Worm (Caenorhabditis elegans) whole organism, L4 larva: Measurements from ENCODE around the gene C34C6.10.

Experiments used
- D1046.2 ChIP-seq: fragments of 200-800 bp; sonication (Bioruptor generic); IDR thresholded peaks from 2 replicates; pipeline ENCODE4 v1.3.6; 2022; ENCODE audit warnings: missing genetic modification characterization, missing compliant biosample characterization
- T20F7.1 ChIP-seq: fragments of 200-800 bp; sonication (Bioruptor generic); optimal IDR thresholded peaks from 2 replicates; lab custom pipeline; 2018; ENCODE audit warnings: mild to moderate bottlenecking, missing genetic modification characterization, missing compliant biosample characterization
- Y48G9A.11 ChIP-seq: fragments of 200-800 bp; sonication (Bioruptor generic); IDR thresholded peaks from 2 replicates; pipeline ENCODE4 v1.3.6; 2022; ENCODE audit warnings: missing genetic modification reagents, missing genetic modification characterization, missing compliant biosample characterization
- ZK337.2 ChIP-seq: fragments of 200-800 bp; sonication (Bioruptor generic); IDR thresholded peaks from 2 replicates; pipeline ENCODE4 v1.3.6; 2022; ENCODE audit warnings: missing genetic modification reagents, missing genetic modification characterization, missing compliant biosample characterization
- aly-2 ChIP-seq: sonication (generic microtip); optimal IDR thresholded peaks from 2 replicates; lab custom pipeline; 2018; ENCODE audit warnings: missing biosample characterization, missing genetic modification characterization
- ces-1 ChIP-seq: fragments of 150-350 bp; sonication (generic microtip); optimal IDR thresholded peaks from 4 replicates; lab custom pipeline; 2014; ENCODE audit warnings: missing biosample characterization, missing genetic modification reagents, missing genetic modification characterization
- cey-2 ChIP-seq: sonication (generic microtip); optimal IDR thresholded peaks from 3 replicates; lab custom pipeline; 2017; ENCODE audit warnings: missing genetic modification characterization, mild to moderate bottlenecking, missing compliant biosample characterization, antibody characterized with exemption, borderline replicate concordance; ENCODE audit not compliant: insufficient read depth
- ctbp-1 ChIP-seq: fragments of 200-800 bp; sonication (Bioruptor generic); IDR thresholded peaks from 2 replicates; pipeline ENCODE4 v1.3.6; 2022; ENCODE audit warnings: missing genetic modification reagents, missing genetic modification characterization, missing compliant biosample characterization
- daf-16 ChIP-seq, 3 experiments: sonication (generic microtip); optimal IDR thresholded peaks; 2 replicates each; lab custom pipeline; 2016 to 2017; ENCODE audit warnings: missing genetic modification characterization in 3 of 3, missing genetic modification reagents in 3 of 3, mild to moderate bottlenecking in 2 of 3, missing compliant biosample characterization in 2 of 3, missing biosample characterization in 1 of 3, moderate library complexity in 1 of 3
- dmd-6 ChIP-seq: fragments of 200-800 bp; sonication (Bioruptor generic); IDR thresholded peaks from 2 replicates; pipeline ENCODE4 v1.3.6; 2022; ENCODE audit warnings: missing genetic modification reagents, missing genetic modification characterization, missing compliant biosample characterization
- dpl-1 ChIP-seq: fragments of 150-350 bp; optimal IDR thresholded peaks from 2 replicates; lab custom pipeline; 2014; ENCODE audit warnings: missing biosample characterization, missing genetic modification reagents, missing genetic modification characterization
- dve-1 ChIP-seq: sonication (generic microtip); optimal IDR thresholded peaks from 2 replicates; lab custom pipeline; 2017; ENCODE audit warnings: antibody characterized with exemption, mild to moderate bottlenecking, missing genetic modification characterization, missing compliant biosample characterization; ENCODE audit not compliant: insufficient read depth
- hlh-11 ChIP-seq: fragments of 200-800 bp; sonication (Bioruptor generic); optimal IDR thresholded peaks from 2 replicates; lab custom pipeline; 2018; ENCODE audit warnings: mild to moderate bottlenecking, missing genetic modification characterization, missing compliant biosample characterization
- hlh-30 ChIP-seq: sonication (generic microtip); optimal IDR thresholded peaks from 2 replicates; lab custom pipeline; 2017; ENCODE audit warnings: antibody characterized with exemption, mild to moderate bottlenecking, missing genetic modification characterization, missing compliant biosample characterization; ENCODE audit not compliant: insufficient read depth
- lim-7 ChIP-seq: fragments of 200-800 bp; sonication (Bioruptor generic); IDR thresholded peaks from 2 replicates; pipeline ENCODE4 v1.3.6; 2022; ENCODE audit warnings: missing genetic modification characterization, missing compliant biosample characterization
- lin-13 ChIP-seq: fragments of 150-350 bp; optimal IDR thresholded peaks from 2 replicates; lab custom pipeline; 2014; ENCODE audit warnings: missing biosample characterization, missing genetic modification reagents, missing genetic modification characterization
- lir-3 ChIP-seq: sonication (generic microtip); optimal IDR thresholded peaks from 2 replicates; lab custom pipeline; 2016; ENCODE audit warnings: mild to moderate bottlenecking, missing genetic modification characterization, missing compliant biosample characterization
- lsy-2 ChIP-seq, 2 experiments: fragments of 150-350 bp in 1 of 2; sonication (generic microtip) in 1 of 2; optimal IDR thresholded peaks; 2 replicates each; lab custom pipeline; 2014 to 2017; ENCODE audit warnings: missing biosample characterization in 2 of 2, missing genetic modification characterization in 2 of 2
- mdt-29 ChIP-seq: fragments of 200-800 bp; sonication (Bioruptor generic); IDR thresholded peaks from 2 replicates; pipeline ENCODE4 v1.3.6; 2022; ENCODE audit warnings: missing genetic modification reagents, missing genetic modification characterization, missing compliant biosample characterization
- mep-1 ChIP-seq: fragments of 150-350 bp; sonication (generic microtip); optimal IDR thresholded peaks from 3 replicates; lab custom pipeline; 2014; ENCODE audit warnings: missing biosample characterization, missing genetic modification characterization
- mes-2 ChIP-seq: sonication (generic microtip); optimal IDR thresholded peaks from 2 replicates; lab custom pipeline; 2016; ENCODE audit warnings: missing genotype, mild to moderate bottlenecking, missing genetic modification characterization, missing compliant biosample characterization; ENCODE audit not compliant: poor library complexity, severe bottlenecking
- mxl-2 ChIP-seq: fragments of 200-800 bp; sonication (Bioruptor generic); conservative IDR thresholded peaks from 2 replicates; pipeline ENCODE4 v1.3.6; 2022; ENCODE audit warnings: missing genetic modification reagents, missing genetic modification characterization, missing compliant biosample characterization
- nhr-11 ChIP-seq: fragments of 150-350 bp; optimal IDR thresholded peaks from 2 replicates; lab custom pipeline; 2014; ENCODE audit warnings: missing biosample characterization, missing genetic modification characterization
- nhr-28 ChIP-seq: fragments of 150-350 bp; optimal IDR thresholded peaks from 2 replicates; lab custom pipeline; 2014; ENCODE audit warnings: missing biosample characterization, missing genetic modification characterization
- pqm-1 ChIP-seq: sonication (generic microtip); optimal IDR thresholded peaks from 2 replicates; lab custom pipeline; 2017; ENCODE audit warnings: missing biosample characterization, missing genetic modification characterization
- snpc-1.2 ChIP-seq: fragments of 200-800 bp; sonication (Bioruptor generic); IDR thresholded peaks from 2 replicates; pipeline ENCODE4 v1.3.6; 2022; ENCODE audit warnings: missing genetic modification reagents, missing genetic modification characterization, missing compliant biosample characterization
- tra-1 ChIP-seq: fragments of 200-800 bp; sonication (Bioruptor generic); IDR thresholded peaks from 2 replicates; pipeline ENCODE4 v1.3.6; 2022; ENCODE audit warnings: missing genetic modification reagents, missing genetic modification characterization, missing compliant biosample characterization
- unc-62 ChIP-seq, 3 experiments: fragments of 150-350 bp in 1 of 3; sonication (generic microtip); optimal IDR thresholded peaks in 2 of 3; peaks in 1 of 3; 1 replicate in 1 of 3; 2 replicates in 2 of 3; lab custom pipeline; 2014 to 2017; ENCODE audit warnings: missing biosample characterization in 3 of 3, missing genetic modification characterization in 3 of 3, missing genetic modification reagents in 3 of 3, missing genotype in 1 of 3
- zfp-2 ChIP-seq: sonication (generic microtip); optimal IDR thresholded peaks from 2 replicates; lab custom pipeline; 2016; ENCODE audit warnings: mild to moderate bottlenecking, missing genetic modification characterization, missing compliant biosample characterization

C34C6.10 gene

ce11 chrII:8710317-8710716, 14.6 kb upstream of the C34C6.10 start, which contains the start of gene srg-15:
Gene srg-15, minus strand, starts transcription at chrII:8710417.
- TF ChIP-seq ZK337.2 (GFP tag; lab: Robert Waterston, UW) (no peak), dpl-1 (GFP tag; lab: Kevin White, UChicago) (no peak)

DNA sequence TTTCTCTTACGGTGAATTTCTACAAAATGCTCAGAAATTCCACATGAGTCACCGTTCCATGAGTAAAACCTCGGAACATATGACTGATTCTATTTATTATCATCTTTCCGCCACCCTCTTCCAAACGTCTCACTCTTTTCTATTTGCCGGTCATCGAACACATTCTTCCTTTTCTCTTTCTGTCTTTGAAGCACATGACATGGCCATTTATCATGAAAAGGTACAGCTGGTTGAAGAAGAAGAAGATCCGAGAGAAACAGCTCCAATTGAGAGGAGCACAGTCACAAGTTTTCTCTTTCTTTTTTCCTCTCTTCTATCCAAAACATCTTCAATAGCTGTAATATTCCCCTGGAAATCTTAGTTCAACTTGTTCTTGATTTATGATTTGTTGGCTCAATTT, 11.3 kb upstream of the C34C6.10 start, which contains the start of gene cup-16:
Gene cup-16, plus strand, starts transcription at position 132 of the 400 bp plus-strand sequence.
- TF ChIP-seq mes-2 (tag; lab: Kevin White, UChicago) (no peak), lim-7 (GFP tag; lab: Robert Waterston, UW) (no peak), daf-16 (GFP tag; optimal IDR thresholded peaks at IDR 0.05; lab: Kevin White, UChicago) (peak in 1 of 2 experiments; percentile 25), daf-16 (tag; optimal IDR thresholded peaks at IDR 0.05; lab: Kevin White, UChicago) (no peak), Y48G9A.11 (no peak), cey-2 (tag; lab: Kevin White, UChicago) (no peak), hlh-11 (tag; lab: Kevin White, UChicago) (peak; percentile 55), hlh-30 (peak; percentile 74), lsy-2 (tag; optimal IDR thresholded peaks at IDR 0.05; lab: Kevin White, UChicago) (peak in 1 of 2 experiments; percentile 36), nhr-11 (tag; lab: Kevin White, UChicago) (peak; percentile 71), unc-62 (GFP tag; optimal IDR thresholded peaks at IDR 0.05 in 1 of 2; lab: Kevin White, UChicago) (peak in 1 of 2 experiments; percentile 71), unc-62 (tag; optimal IDR thresholded peaks at IDR 0.05; lab: Kevin White, UChicago) (no peak), tra-1 (GFP tag; lab: Robert Waterston, UW) (no peak), ces-1 (GFP tag; lab: Kevin White, UChicago) (no peak)

DNA sequence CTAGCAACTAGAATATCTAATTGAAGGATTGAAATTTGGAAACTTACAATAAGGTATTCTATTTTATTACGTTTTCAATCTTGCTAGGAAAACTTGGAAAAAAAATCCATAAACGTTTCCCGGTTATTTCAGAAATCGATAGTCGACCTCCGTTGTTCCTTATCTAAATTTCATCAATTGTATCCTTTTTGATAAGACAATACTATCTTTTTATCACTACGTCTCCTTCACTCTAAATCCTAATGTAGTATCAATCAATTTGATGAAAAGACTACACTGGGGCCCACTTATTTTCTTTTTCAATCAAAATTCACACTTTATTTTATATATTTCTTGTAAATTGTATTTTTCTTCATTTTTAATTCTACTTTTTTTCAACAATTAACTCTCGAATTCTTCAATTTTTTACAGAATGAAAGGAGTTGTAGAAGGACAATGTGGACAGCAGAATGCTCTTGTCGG, 8.8 kb upstream of the C34C6.10 start, which contains the start of gene prx-5:
Gene prx-5, plus strand, starts transcription at position 412 of the 462 bp plus-strand sequence.
- TF ChIP-seq dve-1 (tag; lab: Kevin White, UChicago) (peak; percentile 32), nhr-28 (tag; lab: Kevin White, UChicago) (peak; percentile 77), dmd-6 (GFP tag; lab: Robert Waterston, UW) (peak; percentile 29; the same call in 1 of the 2 replicates), snpc-1.2 (GFP tag; lab: Robert Waterston, UW) (no peak), T20F7.1 (GFP tag; lab: Kevin White, UChicago) (peak; percentile 10), pqm-1 (peak; percentile 35)

DNA sequence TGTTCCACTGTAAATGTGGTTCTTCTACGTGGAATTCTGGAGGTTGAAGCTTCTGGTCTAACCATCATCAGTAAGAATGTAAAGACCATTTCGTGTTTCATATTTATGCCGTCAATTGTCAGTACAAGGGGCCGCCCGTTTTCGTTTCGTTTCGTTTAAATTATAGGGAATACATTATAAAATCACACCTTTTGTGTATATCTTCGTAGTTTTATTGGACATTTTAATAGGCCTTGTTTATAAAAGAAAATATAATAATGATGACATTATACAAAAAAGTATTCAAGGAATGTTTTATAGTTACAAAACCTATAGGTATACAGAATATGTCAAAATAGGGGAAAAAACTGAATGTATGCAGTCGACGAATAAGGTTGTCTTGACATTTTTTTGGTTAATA, 8.0 kb upstream of the C34C6.10 start, which contains the start of gene ceh-7:
Gene ceh-7, minus strand, starts transcription at position 101 of the 400 bp plus-strand sequence.
- TF ChIP-seq D1046.2 (GFP tag; lab: Robert Waterston, UW) (no peak), tra-1 (GFP tag; lab: Robert Waterston, UW) (no peak), mxl-2 (GFP tag; lab: Robert Waterston, UW) (no peak), zfp-2 (tag; lab: Kevin White, UChicago) (no peak), mep-1 (tag; lab: Kevin White, UChicago) (no peak), lin-13 (GFP tag; lab: Kevin White, UChicago) (no peak), mdt-29 (GFP tag; lab: Robert Waterston, UW) (no peak), snpc-1.2 (GFP tag; lab: Robert Waterston, UW) (no peak), lir-3 (tag; lab: Kevin White, UChicago) (no peak), lsy-2 (tag; optimal IDR thresholded peaks at IDR 0.05; lab: Kevin White, UChicago) (no peak), aly-2 (no peak), ctbp-1 (GFP tag; lab: Robert Waterston, UW) (no peak)
